Worm (Caenorhabditis elegans) whole organism, L3 larva: ENCODE data around the gene nyn-1.

Source experiments
- ZK546.5 ChIP-seq: sonication (generic microtip); optimal IDR thresholded peaks from 2 replicates; lab custom pipeline; 2017; ENCODE audit warnings: missing biosample characterization, missing genetic modification characterization
- aly-2 ChIP-seq: fragments of 150-350 bp; optimal IDR thresholded peaks from 2 replicates; lab custom pipeline; 2014; ENCODE audit warnings: missing biosample characterization, missing genetic modification characterization
- ama-1 ChIP-seq: fragments of 150-350 bp; optimal IDR thresholded peaks from 2 replicates; lab custom pipeline; 2018
- ceh-16 ChIP-seq: sonication (generic microtip); optimal IDR thresholded peaks from 2 replicates; lab custom pipeline; 2017; ENCODE audit warnings: missing biosample characterization, missing genetic modification characterization
- ceh-28 ChIP-seq: fragments of 150-350 bp; optimal IDR thresholded peaks from 2 replicates; lab custom pipeline; 2014; ENCODE audit warnings: missing biosample characterization, missing genetic modification reagents, missing genetic modification characterization
- ceh-82 ChIP-seq: fragments of 150-350 bp; optimal IDR thresholded peaks from 2 replicates; lab custom pipeline; 2014; ENCODE audit warnings: missing biosample characterization, missing genetic modification characterization
- daf-12 ChIP-seq: fragments of 150-350 bp; optimal IDR thresholded peaks from 2 replicates; lab custom pipeline; 2014; ENCODE audit warnings: missing biosample characterization, missing genetic modification reagents, missing genetic modification characterization
- egl-27 ChIP-seq: sonication (generic microtip); optimal IDR thresholded peaks from 4 replicates; lab custom pipeline; 2017; ENCODE audit warnings: missing biosample characterization, missing genetic modification reagents, missing genetic modification characterization
- egl-5 ChIP-seq: fragments of 150-350 bp; optimal IDR thresholded peaks from 2 replicates; lab custom pipeline; 2017; ENCODE audit warnings: missing biosample characterization, missing genetic modification reagents, missing genetic modification characterization, inconsistent platforms
- elt-1 ChIP-seq: fragments of 150-350 bp; optimal IDR thresholded peaks from 2 replicates; lab custom pipeline; 2014; ENCODE audit warnings: missing biosample characterization, missing genetic modification characterization
- elt-2 ChIP-seq: sonication (generic microtip); optimal IDR thresholded peaks from 2 replicates; lab custom pipeline; 2016; ENCODE audit warnings: missing genetic modification reagents, mild to moderate bottlenecking, missing genetic modification characterization, missing compliant biosample characterization
- fkh-10 ChIP-seq: sonication (generic microtip); optimal IDR thresholded peaks from 2 replicates; lab custom pipeline; 2017; ENCODE audit warnings: missing biosample characterization, missing genetic modification reagents, missing genetic modification characterization
- fkh-2 ChIP-seq: fragments of 150-350 bp; optimal IDR thresholded peaks from 2 replicates; lab custom pipeline; 2014; ENCODE audit warnings: missing biosample characterization, missing genetic modification reagents, missing genetic modification characterization
- fos-1 ChIP-seq: fragments of 150-350 bp; optimal IDR thresholded peaks from 2 replicates; lab custom pipeline; 2014; ENCODE audit warnings: missing biosample characterization, missing genetic modification characterization
- hmg-11 ChIP-seq: sonication (generic microtip); optimal IDR thresholded peaks from 2 replicates; lab custom pipeline; 2016; ENCODE audit warnings: missing genetic modification characterization, missing compliant biosample characterization
- jun-1 ChIP-seq: fragments of 150-350 bp; optimal IDR thresholded peaks from 2 replicates; lab custom pipeline; 2014; ENCODE audit warnings: missing biosample characterization, missing genetic modification reagents, missing genetic modification characterization
- lin-39 ChIP-seq: fragments of 150-350 bp; optimal IDR thresholded peaks from 2 replicates; lab custom pipeline; 2018; ENCODE audit warnings: missing biosample characterization, missing genetic modification reagents, missing genetic modification characterization
- nfya-1 ChIP-seq: sonication (generic microtip); optimal IDR thresholded peaks from 2 replicates; lab custom pipeline; 2017; ENCODE audit warnings: missing genetic modification characterization, mild to moderate bottlenecking, missing compliant biosample characterization, antibody characterized with exemption, moderate library complexity; ENCODE audit not compliant: insufficient read depth
- nhr-11 ChIP-seq: fragments of 150-350 bp; optimal IDR thresholded peaks from 2 replicates; lab custom pipeline; 2014; ENCODE audit warnings: missing biosample characterization, missing genetic modification characterization
- nhr-12 ChIP-seq: fragments of 150-350 bp; optimal IDR thresholded peaks from 2 replicates; lab custom pipeline; 2014; ENCODE audit warnings: missing biosample characterization, missing genetic modification characterization
- nhr-23 ChIP-seq: fragments of 150-350 bp; optimal IDR thresholded peaks from 2 replicates; lab custom pipeline; 2014; ENCODE audit warnings: missing biosample characterization, missing genetic modification reagents, missing genetic modification characterization
- nhr-25 ChIP-seq: sonication (generic microtip); optimal IDR thresholded peaks from 2 replicates; lab custom pipeline; 2017; ENCODE audit warnings: missing biosample characterization, missing genetic modification characterization
- nhr-43 ChIP-seq: sonication (generic microtip); optimal IDR thresholded peaks from 2 replicates; lab custom pipeline; 2016; ENCODE audit warnings: mild to moderate bottlenecking, missing genetic modification characterization, missing compliant biosample characterization; ENCODE audit not compliant: poor library complexity, severe bottlenecking
- nhr-67 ChIP-seq: fragments of 150-350 bp; optimal IDR thresholded peaks from 2 replicates; lab custom pipeline; 2014; ENCODE audit warnings: missing biosample characterization, missing genetic modification characterization
- nhr-76 ChIP-seq: fragments of 150-350 bp; sonication (generic microtip); optimal IDR thresholded peaks from 5 replicates; lab custom pipeline; 2014; ENCODE audit warnings: missing biosample characterization, missing genetic modification characterization
- pha-4 ChIP-seq: fragments of 150-350 bp; optimal IDR thresholded peaks from 2 replicates; lab custom pipeline; 2014; ENCODE audit warnings: missing biosample characterization, missing genetic modification reagents, missing genetic modification characterization
- pqm-1 ChIP-seq: fragments of 150-350 bp; optimal IDR thresholded peaks from 2 replicates; lab custom pipeline; 2017; ENCODE audit warnings: missing biosample characterization, missing genetic modification characterization, inconsistent platforms
- sea-2 ChIP-seq: fragments of 150-350 bp; sonication (generic microtip); optimal IDR thresholded peaks from 4 replicates; lab custom pipeline; 2014; ENCODE audit warnings: missing biosample characterization, missing genetic modification reagents, missing genetic modification characterization
- skn-1 ChIP-seq: fragments of 150-350 bp; optimal IDR thresholded peaks from 2 replicates; lab custom pipeline; 2014; ENCODE audit warnings: missing biosample characterization, missing genetic modification characterization
- snpc-4 ChIP-seq: fragments of 150-350 bp; optimal IDR thresholded peaks from 2 replicates; lab custom pipeline; 2014; ENCODE audit warnings: missing biosample characterization, missing genetic modification characterization
- tbx-2 ChIP-seq: sonication (generic microtip); optimal IDR thresholded peaks from 2 replicates; lab custom pipeline; 2016; ENCODE audit warnings: mild to moderate bottlenecking, missing genetic modification characterization, missing compliant biosample characterization
- unc-39 ChIP-seq: sonication (generic microtip); optimal IDR thresholded peaks from 4 replicates; lab custom pipeline; 2017; ENCODE audit warnings: missing biosample characterization, missing genetic modification characterization
- unc-62 ChIP-seq: fragments of 150-350 bp; sonication (generic microtip); optimal IDR thresholded peaks from 4 replicates; lab custom pipeline; 2014; ENCODE audit warnings: missing biosample characterization, missing genetic modification reagents, missing genetic modification characterization
- zag-1 ChIP-seq: fragments of 150-350 bp; optimal IDR thresholded peaks from 2 replicates; lab custom pipeline; 2014; ENCODE audit warnings: missing biosample characterization, missing genetic modification characterization
- ztf-11 ChIP-seq: fragments of 150-350 bp; optimal IDR thresholded peaks from 2 replicates; lab custom pipeline; 2014; ENCODE audit warnings: missing biosample characterization, missing genetic modification characterization
- ztf-4 ChIP-seq: fragments of 150-350 bp; optimal IDR thresholded peaks from 2 replicates; lab custom pipeline; 2014; ENCODE audit warnings: missing biosample characterization, missing genetic modification characterization

Gene nyn-1

DNA sequence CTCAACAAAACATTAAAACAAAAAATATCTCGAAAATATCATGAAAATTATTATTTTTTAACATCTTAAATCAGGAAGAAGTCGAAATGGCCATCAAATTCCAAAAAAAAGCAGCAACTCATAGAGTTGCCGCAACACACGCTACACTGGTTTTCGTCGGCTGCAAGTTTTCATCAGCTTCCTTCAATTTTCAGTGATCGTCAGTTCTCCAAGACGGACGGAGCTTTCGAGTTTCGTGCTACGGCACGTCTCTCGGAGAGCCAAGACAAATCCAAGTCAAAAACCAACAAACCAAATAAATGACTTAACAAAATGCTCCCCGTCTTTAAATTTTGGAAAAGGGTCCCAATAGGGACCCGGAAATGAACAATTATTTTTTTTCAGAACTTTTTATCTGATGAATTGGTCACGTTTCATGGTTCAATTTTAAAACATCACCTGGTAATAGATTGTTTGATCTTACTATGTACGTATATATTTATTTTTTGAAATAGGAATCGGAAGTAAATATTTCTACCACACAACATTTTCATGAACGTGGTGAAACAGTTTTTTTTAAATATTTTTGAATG lies 22.3 kb upstream of the nyn-1 start:
- TF ChIP-seq snpc-4 (tag; lab: Kevin White, UChicago) (peak; percentile 33), ceh-82 (no peak)

DNA sequence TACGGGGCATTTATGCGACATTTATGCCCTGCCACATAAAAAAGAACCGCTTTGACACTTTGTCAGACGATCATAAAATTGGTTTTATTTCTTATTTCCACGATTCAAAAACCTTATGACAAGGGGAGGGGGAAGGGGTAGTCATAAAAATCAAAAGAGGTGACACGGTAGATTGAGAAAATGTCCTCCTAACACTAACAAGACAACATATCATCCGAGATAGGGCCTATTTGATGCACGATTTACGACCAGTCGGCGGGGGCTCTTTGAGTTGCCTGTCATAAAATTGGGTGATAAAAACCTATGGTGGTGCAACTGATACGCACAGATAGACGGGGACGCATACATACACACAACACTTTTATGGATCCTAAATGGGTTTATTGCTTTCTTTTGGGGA lies 21.1 kb upstream of the nyn-1 start:
- TF ChIP-seq ceh-82 (no peak), zag-1 (no peak), nhr-43 (no peak), elt-2 (tag; lab: Kevin White, UChicago) (peak; percentile 97), ZK546.5 (tag; lab: Kevin White, UChicago) (no peak), pqm-1 (tag; lab: Kevin White, UChicago) (peak; percentile 88), nhr-25 (tag; lab: Kevin White, UChicago) (no peak), nhr-12 (tag; lab: Kevin White, UChicago) (no peak), daf-12 (tag; lab: Kevin White, UChicago) (no peak)

DNA sequence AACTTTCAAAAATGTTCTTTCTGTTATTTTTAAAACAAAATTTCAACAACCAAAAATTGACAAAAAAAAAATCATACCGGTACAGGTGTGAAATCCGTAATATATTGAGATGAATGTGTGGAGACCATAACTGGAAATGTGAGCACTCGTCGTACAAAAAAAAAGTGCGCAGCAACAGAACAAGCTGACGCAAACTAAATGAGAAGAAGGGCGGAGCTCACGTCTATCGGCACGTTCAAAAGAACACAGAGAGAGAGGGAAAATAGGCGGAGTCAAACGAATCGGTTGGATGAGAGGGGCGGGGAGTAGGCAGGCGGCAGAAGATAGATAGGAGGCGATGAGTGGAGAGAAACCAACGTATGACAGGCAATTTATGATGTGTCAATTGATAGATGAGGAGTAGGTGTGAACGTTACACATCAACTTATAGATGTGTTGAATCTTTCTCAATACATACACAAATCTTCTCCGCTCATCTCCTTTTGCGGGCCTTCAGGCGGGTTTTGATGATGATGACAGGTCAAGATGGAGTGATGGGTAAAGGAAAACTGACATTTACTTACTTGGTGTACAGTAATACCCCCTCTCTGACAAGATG lies 17.1 kb upstream of the nyn-1 start, which contains the start of gene tlp-1:
tlp-1 (minus strand) TSS at position 255 of the 598 bp plus-strand sequence.
- TF ChIP-seq ama-1 (peak; percentile 66), nhr-67 (tag; lab: Kevin White, UChicago) (no peak), nhr-23 (tag; lab: Kevin White, UChicago) (no peak), tbx-2 (tag; lab: Kevin White, UChicago) (no peak), aly-2 (tag; lab: Kevin White, UChicago) (no peak), lin-39 (tag; lab: Kevin White, UChicago) (peak; percentile 86), skn-1 (tag; lab: Kevin White, UChicago) (no peak), ceh-16 (peak; percentile 58), pha-4 (no peak), ceh-28 (tag; lab: Kevin White, UChicago) (peak; percentile 31), elt-1 (tag; lab: Kevin White, UChicago) (peak; percentile 69), ztf-11 (tag; lab: Kevin White, UChicago) (no peak), nhr-25 (tag; lab: Kevin White, UChicago) (peak; percentile 79), ztf-4 (tag; lab: Kevin White, UChicago) (no peak), hmg-11 (tag; lab: Kevin White, UChicago) (peak; percentile 22), sea-2 (GFP tag; lab: Kevin White, UChicago) (no peak), jun-1 (tag; lab: Kevin White, UChicago) (no peak), nhr-43 (peak; percentile 68), egl-5 (peak; percentile 43), nhr-76 (tag; lab: Kevin White, UChicago) (no peak), fkh-10 (no peak), nfya-1 (tag; lab: Kevin White, UChicago) (peak; percentile 98), unc-62 (GFP tag; lab: Kevin White, UChicago) (peak; percentile 94), elt-2 (tag; lab: Kevin White, UChicago) (peak; percentile 6), zag-1 (no peak), nhr-11 (tag; lab: Kevin White, UChicago) (no peak), fkh-2 (tag; lab: Kevin White, UChicago) (no peak), egl-27 (no peak), ceh-82 (no peak), fos-1 (tag; lab: Kevin White, UChicago) (no peak)

DNA sequence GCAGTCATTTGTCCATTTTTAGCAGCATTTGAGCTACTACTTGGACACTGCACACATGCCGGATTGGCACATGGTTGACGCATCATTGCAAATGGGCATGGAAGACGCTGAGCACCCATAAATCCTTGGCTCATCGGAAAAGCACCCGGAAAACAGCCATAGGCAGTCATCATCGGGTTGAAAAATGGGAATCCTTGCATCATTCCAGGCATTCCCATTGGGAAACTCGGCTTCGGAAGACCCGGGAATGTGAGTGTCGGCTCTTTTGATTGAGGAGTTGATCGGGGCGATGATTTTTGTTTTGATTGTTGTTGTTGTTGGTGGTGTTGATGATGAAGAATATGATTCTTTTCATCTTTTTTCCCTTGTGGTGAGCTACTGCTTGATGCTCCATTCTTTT lies 15.9 kb upstream of the nyn-1 start:
- TF ChIP-seq ama-1 (peak; percentile 65), zag-1 (no peak), snpc-4 (tag; lab: Kevin White, UChicago) (no peak)

DNA sequence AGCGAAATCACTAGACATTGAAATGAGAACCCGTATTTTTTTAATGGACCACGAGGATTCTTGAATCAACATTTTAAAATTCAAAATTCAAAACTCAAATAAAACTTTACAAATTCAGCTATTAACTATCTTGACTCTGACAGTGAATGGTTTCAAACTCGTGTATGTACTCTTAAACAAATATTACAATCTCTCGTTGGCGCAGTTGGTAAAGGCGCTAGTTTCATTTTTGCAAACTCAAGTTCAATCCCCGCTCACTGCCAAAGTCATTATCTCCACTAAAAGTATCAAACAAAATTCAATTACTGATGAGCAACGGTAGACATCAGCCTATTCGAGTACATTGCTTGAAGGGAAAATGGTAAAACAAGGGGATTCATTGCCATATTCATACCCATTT lies 14.7 kb upstream of the nyn-1 start:
- TF ChIP-seq unc-39: no peak
- TF ChIP-seq nhr-43: peak; percentile 3
- TF ChIP-seq tbx-2 (tag; lab: Kevin White, UChicago): no peak
- TF ChIP-seq ama-1: no peak
- no peak for TF ChIP-seq fos-1 (tag; lab: Kevin White, UChicago)
- TF ChIP-seq snpc-4 (tag; lab: Kevin White, UChicago): peak; percentile 50
- no peak for TF ChIP-seq nhr-11 (tag; lab: Kevin White, UChicago)
